Fruit fly (Drosophila melanogaster) whole organism, embryonic: ENCODE measurements around the gene GramD1B.

Experiments used
- B-H2 ChIP-seq: fragments of 200-800 bp; sonication (Bioruptor generic); optimal IDR thresholded peaks from 2 replicates; lab custom pipeline; 2018; ENCODE audit warnings: missing biosample characterization, mild to moderate bottlenecking, missing genetic modification characterization
- CG10147 ChIP-seq: fragments of 200-800 bp; sonication (Bioruptor generic); optimal IDR thresholded peaks from 2 replicates; lab custom pipeline; 2019; ENCODE audit warnings: missing biosample characterization, mild to moderate bottlenecking, missing genetic modification characterization, moderate library complexity
- CG10654 ChIP-seq: fragments of 200-800 bp; sonication (Bioruptor generic); optimal IDR thresholded peaks from 2 replicates; lab custom pipeline; 2016; ENCODE audit warnings: missing biosample characterization, missing genetic modification characterization
- CG11504 ChIP-seq: fragments of 200-800 bp; sonication (Bioruptor generic); optimal IDR thresholded peaks from 3 replicates; lab custom pipeline; 2019; ENCODE audit warnings: missing biosample characterization, mild to moderate bottlenecking, missing genetic modification characterization, moderate library complexity
- CG11560 ChIP-seq: fragments of 200-800 bp; sonication (Bioruptor generic); IDR thresholded peaks from 3 replicates; pipeline ENCODE4 v1.3.6; 2022; ENCODE audit warnings: missing biosample characterization, missing genetic modification characterization
- CG12104 ChIP-seq: fragments of 200-800 bp; sonication (Bioruptor generic); optimal IDR thresholded peaks from 3 replicates; lab custom pipeline; 2016; ENCODE audit warnings: missing biosample characterization, missing genetic modification characterization
- CG14014 ChIP-seq: fragments of 200-800 bp; sonication (Bioruptor generic); IDR thresholded peaks from 2 replicates; pipeline ENCODE4 v1.3.6; 2022; ENCODE audit warnings: missing biosample characterization, missing genetic modification characterization
- CG17359 ChIP-seq: fragments of 200-800 bp; sonication (Bioruptor generic); optimal IDR thresholded peaks from 3 replicates; lab custom pipeline; 2018; ENCODE audit warnings: missing biosample characterization, mild to moderate bottlenecking, missing genetic modification characterization, moderate library complexity
- CG18262 ChIP-seq: fragments of 200-800 bp; optimal IDR thresholded peaks from 3 replicates; lab custom pipeline; 2019; ENCODE audit warnings: missing biosample characterization, mild to moderate bottlenecking, missing genetic modification characterization, moderate library complexity
- CG18619 ChIP-seq: fragments of 200-800 bp; sonication (Bioruptor generic); optimal IDR thresholded peaks from 3 replicates; lab custom pipeline; 2017; ENCODE audit warnings: missing biosample characterization, mild to moderate bottlenecking, missing genetic modification characterization
- CG33213 ChIP-seq: fragments of 200-800 bp; sonication (Bioruptor generic); optimal IDR thresholded peaks from 3 replicates; lab custom pipeline; 2016; ENCODE audit warnings: missing biosample characterization, missing genetic modification characterization
- CG34376 ChIP-seq: fragments of 200-800 bp; sonication (Bioruptor generic); optimal IDR thresholded peaks from 2 replicates; lab custom pipeline; 2018; ENCODE audit warnings: missing biosample characterization, mild to moderate bottlenecking, missing genetic modification characterization
- CG3995 ChIP-seq: fragments of 200-800 bp; sonication (Bioruptor generic); optimal IDR thresholded peaks from 3 replicates; lab custom pipeline; 2016; ENCODE audit warnings: missing biosample characterization, missing genetic modification characterization
- CG4424 ChIP-seq: fragments of 200-800 bp; sonication (Bioruptor generic); optimal IDR thresholded peaks from 3 replicates; lab custom pipeline; 2016; ENCODE audit warnings: missing biosample characterization, missing genetic modification characterization
- CG6765 ChIP-seq: fragments of 200-800 bp; sonication (Bioruptor generic); optimal IDR thresholded peaks from 3 replicates; lab custom pipeline; 2017; ENCODE audit warnings: missing biosample characterization, mild to moderate bottlenecking, missing genetic modification characterization
- CG6791 ChIP-seq: fragments of 200-800 bp; sonication (Bioruptor generic); IDR thresholded peaks from 3 replicates; pipeline ENCODE4 v1.3.6; 2022; ENCODE audit warnings: missing biosample characterization, missing genetic modification characterization; ENCODE audit not compliant: partially characterized antibody
- CG7357 ChIP-seq: fragments of 200-800 bp; sonication (Bioruptor generic); IDR thresholded peaks from 3 replicates; pipeline ENCODE4 v1.3.6; 2022; ENCODE audit warnings: missing biosample characterization, missing genetic modification characterization
- CG7987 ChIP-seq: fragments of 200-800 bp; sonication (Bioruptor generic); optimal IDR thresholded peaks from 2 replicates; lab custom pipeline; 2018; ENCODE audit warnings: missing biosample characterization, mild to moderate bottlenecking, missing genetic modification characterization, moderate library complexity
- CG9797 ChIP-seq: fragments of 200-800 bp; sonication (Bioruptor generic); optimal IDR thresholded peaks from 3 replicates; lab custom pipeline; 2018; ENCODE audit warnings: missing biosample characterization, mild to moderate bottlenecking, missing genetic modification characterization
- CG9876 ChIP-seq: fragments of 200-800 bp; sonication (Bioruptor generic); optimal IDR thresholded peaks from 2 replicates; lab custom pipeline; 2016; ENCODE audit warnings: missing biosample characterization, missing genetic modification characterization
- CHES-1-like ChIP-seq: fragments of 200-800 bp; sonication (Bioruptor generic); optimal IDR thresholded peaks from 2 replicates; lab custom pipeline; 2016; ENCODE audit warnings: missing biosample characterization, missing genetic modification characterization
- Dek ChIP-seq: fragments of 200-800 bp; sonication (Bioruptor generic); optimal IDR thresholded peaks from 3 replicates; lab custom pipeline; 2019; ENCODE audit warnings: missing biosample characterization, mild to moderate bottlenecking, missing genetic modification characterization, moderate library complexity
- HHEX ChIP-seq: fragments of 200-800 bp; sonication (Bioruptor generic); optimal IDR thresholded peaks from 3 replicates; lab custom pipeline; 2017; ENCODE audit warnings: missing biosample characterization, mild to moderate bottlenecking, missing genetic modification characterization, missing genetic modification reagents
- HLH3B ChIP-seq: fragments of 200-800 bp; sonication (Bioruptor generic); IDR thresholded peaks from 2 replicates; pipeline ENCODE4 v1.3.6; 2022; ENCODE audit warnings: missing biosample characterization, missing genetic modification characterization
- Hr78 ChIP-seq, 2 experiments: fragments of 200-800 bp in 1 of 2; fragments of >200 bp in 1 of 2; sonication (Bioruptor generic) in 1 of 2; optimal IDR thresholded peaks; 2 replicates each; lab custom pipeline; 2017 to 2019; ENCODE audit warnings: missing biosample characterization in 2 of 2, missing genetic modification characterization in 2 of 2, mild to moderate bottlenecking in 1 of 2, moderate library complexity in 1 of 2
- Lhr ChIP-seq: fragments of 200-800 bp; sonication (Bioruptor generic); optimal IDR thresholded peaks from 3 replicates; lab custom pipeline; 2017; ENCODE audit warnings: mild to moderate bottlenecking, missing biosample characterization, missing genetic modification reagents, missing genetic modification characterization
- Mad ChIP-seq: fragments of 200-800 bp; sonication (Bioruptor generic); optimal IDR thresholded peaks from 2 replicates; lab custom pipeline; 2016; ENCODE audit warnings: missing biosample characterization, missing genetic modification characterization
- Max ChIP-seq: fragments of 200-800 bp; sonication (Bioruptor generic); optimal IDR thresholded peaks from 2 replicates; lab custom pipeline; 2016; ENCODE audit warnings: missing biosample characterization, mild to moderate bottlenecking, missing genetic modification characterization
- NfI ChIP-seq: fragments of 200-800 bp; sonication (Bioruptor generic); optimal IDR thresholded peaks from 3 replicates; lab custom pipeline; 2018; ENCODE audit warnings: missing biosample characterization, mild to moderate bottlenecking, missing genetic modification characterization, moderate library complexity
- PHDP ChIP-seq: fragments of 200-800 bp; sonication (Bioruptor generic); optimal IDR thresholded peaks from 3 replicates; lab custom pipeline; 2018; ENCODE audit warnings: missing biosample characterization, mild to moderate bottlenecking, missing genetic modification characterization, moderate library complexity
- ap ChIP-seq: fragments of 200-800 bp; sonication (Bioruptor generic); IDR thresholded peaks from 2 replicates; pipeline ENCODE4 v1.3.6; 2022; ENCODE audit warnings: missing biosample characterization, missing genetic modification characterization
- ato ChIP-seq: fragments of 200-800 bp; sonication (Bioruptor generic); IDR thresholded peaks from 2 replicates; pipeline ENCODE4 v1.3.6; 2022; ENCODE audit warnings: missing biosample characterization, missing genetic modification characterization; ENCODE audit not compliant: partially characterized antibody
- chif ChIP-seq, 2 experiments: fragments of 200-800 bp; sonication (Bioruptor generic); optimal IDR thresholded peaks; 3 replicates each; lab custom pipeline; 2016; ENCODE audit warnings: missing biosample characterization in 2 of 2, missing genetic modification characterization in 2 of 2
- dpn ChIP-seq, 2 experiments: fragments of 200-800 bp; sonication (Bioruptor generic); optimal IDR thresholded peaks; 3 replicates each; lab custom pipeline; 2016; ENCODE audit warnings: missing biosample characterization in 2 of 2, missing genetic modification characterization in 2 of 2
- ems ChIP-seq: fragments of 200-800 bp; sonication (Bioruptor generic); optimal IDR thresholded peaks from 3 replicates; lab custom pipeline; 2016; ENCODE audit warnings: missing biosample characterization, missing genetic modification characterization
- gem ChIP-seq: fragments of 200-800 bp; sonication (Bioruptor generic); optimal IDR thresholded peaks from 2 replicates; lab custom pipeline; 2019; ENCODE audit warnings: missing biosample characterization, mild to moderate bottlenecking, missing genetic modification characterization, moderate library complexity
- grau ChIP-seq: fragments of 200-800 bp; optimal IDR thresholded peaks from 3 replicates; lab custom pipeline; 2019; ENCODE audit warnings: missing biosample characterization, mild to moderate bottlenecking, missing genetic modification characterization, moderate library complexity
- ken ChIP-seq: fragments of 200-800 bp; sonication (Bioruptor generic); IDR thresholded peaks from 3 replicates; pipeline ENCODE4 v1.3.6; 2022; ENCODE audit warnings: missing biosample characterization, missing genetic modification characterization
- klu ChIP-seq: fragments of 200-800 bp; sonication (Bioruptor generic); IDR thresholded peaks from 2 replicates; pipeline ENCODE4 v1.3.6; 2022; ENCODE audit warnings: missing biosample characterization, missing genetic modification characterization
- kni ChIP-seq: fragments of 200-800 bp; sonication (Bioruptor generic); optimal IDR thresholded peaks from 3 replicates; lab custom pipeline; 2017; ENCODE audit warnings: mild to moderate bottlenecking, missing biosample characterization, missing genetic modification reagents, missing genetic modification characterization
- pb ChIP-seq: fragments of 200-800 bp; sonication (Bioruptor generic); optimal IDR thresholded peaks from 3 replicates; lab custom pipeline; 2016; ENCODE audit warnings: missing biosample characterization, missing genetic modification characterization
- pita ChIP-seq: fragments of 200-800 bp; sonication (Bioruptor generic); optimal IDR thresholded peaks from 2 replicates; lab custom pipeline; 2017; ENCODE audit warnings: missing biosample characterization, mild to moderate bottlenecking, missing genetic modification characterization
- pnt ChIP-seq: fragments of 200-800 bp; sonication (Bioruptor generic); optimal IDR thresholded peaks from 3 replicates; lab custom pipeline; 2016; ENCODE audit warnings: missing biosample characterization, missing genetic modification characterization
- pum ChIP-seq: fragments of 200-800 bp; sonication (Bioruptor generic); optimal IDR thresholded peaks from 2 replicates; lab custom pipeline; 2016; ENCODE audit warnings: missing biosample characterization, missing genetic modification characterization
- rib ChIP-seq: fragments of 200-800 bp; sonication (Bioruptor generic); IDR thresholded peaks from 2 replicates; pipeline ENCODE4 v1.3.6; 2022; ENCODE audit warnings: missing biosample characterization, missing genetic modification characterization
- sim ChIP-seq: fragments of 200-800 bp; sonication (Bioruptor generic); IDR thresholded peaks from 2 replicates; pipeline ENCODE4 v1.3.6; 2022; ENCODE audit warnings: missing biosample characterization, missing genetic modification characterization
- ssp ChIP-seq: fragments of 200-800 bp; sonication (Bioruptor generic); IDR thresholded peaks from 2 replicates; pipeline ENCODE4 v1.3.6; 2022; ENCODE audit warnings: missing biosample characterization, missing genetic modification characterization
- tup ChIP-seq: fragments of 200-800 bp; sonication (Bioruptor generic); optimal IDR thresholded peaks from 2 replicates; lab custom pipeline; 2016; ENCODE audit warnings: missing biosample characterization, mild to moderate bottlenecking, missing genetic modification characterization, moderate library complexity
- twi ChIP-seq: fragments of 200-800 bp; optimal IDR thresholded peaks from 2 replicates; lab custom pipeline; 2019; ENCODE audit warnings: missing biosample characterization, mild to moderate bottlenecking, missing genetic modification characterization, moderate library complexity
- unpg ChIP-seq: fragments of 200-800 bp; sonication (Bioruptor generic); optimal IDR thresholded peaks from 3 replicates; lab custom pipeline; 2018; ENCODE audit warnings: missing biosample characterization, mild to moderate bottlenecking, missing genetic modification characterization, moderate library complexity
- zen ChIP-seq: fragments of 200-800 bp; sonication (Bioruptor generic); optimal IDR thresholded peaks from 3 replicates; lab custom pipeline; 2018; ENCODE audit warnings: missing biosample characterization, mild to moderate bottlenecking, missing genetic modification characterization, moderate library complexity

The GramD1B gene

DNA sequence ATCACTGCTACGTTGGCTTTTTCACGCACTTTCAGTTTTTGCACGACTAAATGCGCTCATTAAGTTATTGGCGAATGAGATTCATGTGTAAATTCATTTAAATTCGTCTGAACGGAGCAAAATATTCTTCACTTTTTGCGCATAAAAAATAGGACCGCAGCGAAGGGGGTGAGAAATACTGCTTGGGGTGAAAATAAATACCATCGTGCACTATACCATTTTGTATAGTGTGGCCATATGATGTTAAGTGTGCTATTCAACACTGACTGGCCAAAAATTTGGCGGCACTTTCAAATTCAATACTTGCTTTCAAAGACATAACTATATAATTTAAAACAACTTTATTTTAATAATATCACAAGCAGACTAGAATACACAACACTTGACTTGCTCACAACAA lies at the start of gene GramD1B:
Gene GramD1B, minus strand, starts transcription at position 131 of the 400 bp plus-strand sequence.
- TF ChIP-seq B-H2 (GFP tag; lab: Kevin White, UChicago) (peak; percentile 47), tup (GFP tag; lab: Kevin White, UChicago) (no peak), CG11560 (tag; lab: Robert Waterston, UW) (no peak), Dek (tag; lab: Kevin White, UChicago) (peak; percentile 3), HHEX (GFP tag; lab: Kevin White, UChicago) (peak; percentile 21), chif (GFP tag; optimal IDR thresholded peaks at IDR 0.05; lab: Kevin White, UChicago) (no peak), Mad (GFP tag; lab: Kevin White, UChicago) (no peak), CG6765 (GFP tag; lab: Kevin White, UChicago) (no peak), CG34376 (GFP tag; lab: Kevin White, UChicago) (no peak), Lhr (peak; percentile 47), Hr78 (GFP tag; optimal IDR thresholded peaks at IDR 0.05; lab: Kevin White, UChicago) (no peak), ems (GFP tag; lab: Kevin White, UChicago) (no peak), zen (peak; percentile 25), NfI (GFP tag; lab: Kevin White, UChicago) (peak; percentile 34), CG4424 (GFP tag; lab: Kevin White, UChicago) (peak; percentile 5), CG10147 (peak; percentile 15), ssp (GFP tag; lab: Robert Waterston, UW) (no peak), CG33213 (peak; percentile 47), CG10654 (no peak), CG17359 (tag; lab: Kevin White, UChicago) (no peak), twi (tag; lab: Kevin White, UChicago) (no peak), CG7357 (GFP tag; lab: Robert Waterston, UW) (no peak), grau (tag; lab: Kevin White, UChicago) (peak; percentile 51), CG18262 (tag; lab: Kevin White, UChicago) (peak; percentile 11), CG6791 (GFP tag; lab: Robert Waterston, UW) (0 out of 3 replicates have a peak, but pooled peaks have one; percentile 38), pb (GFP tag; lab: Kevin White, UChicago) (no peak), pita (no peak), pum (GFP tag; lab: Kevin White, UChicago) (no peak), klu (GFP tag; lab: Robert Waterston, UW) (no peak), CG18619 (GFP tag; lab: Kevin White, UChicago) (no peak), kni (GFP tag; lab: Kevin White, UChicago) (no peak), dpn (GFP tag; optimal IDR thresholded peaks at IDR 0.05; lab: Kevin White, UChicago) (peak in 1 of 2 experiments; percentile 22), pnt (GFP tag; lab: Kevin White, UChicago) (no peak), ken (GFP tag; lab: Robert Waterston, UW) (0 out of 3 replicates have a peak, but pooled peaks have one; percentile 23), CG12104 (GFP tag; lab: Kevin White, UChicago) (no peak), Max (GFP tag; lab: Kevin White, UChicago) (no peak), CG14014 (GFP tag; lab: Robert Waterston, UW) (no peak), CG9797 (GFP tag; lab: Kevin White, UChicago) (peak; percentile 93), ap (GFP tag; lab: Robert Waterston, UW) (no peak), rib (GFP tag; lab: Robert Waterston, UW) (peak; percentile 57; the same call in 1 of the 2 replicates), unpg (no peak), CG3995 (GFP tag; lab: Kevin White, UChicago) (peak; percentile 72), ato (GFP tag; lab: Robert Waterston, UW) (peak; percentile 14; the same call in 1 of the 2 replicates), CG9876 (GFP tag; lab: Kevin White, UChicago) (no peak), CG7987 (GFP tag; lab: Kevin White, UChicago) (peak; percentile 25), sim (no peak), CG11504 (peak; percentile 6), CHES-1-like (GFP tag; lab: Kevin White, UChicago) (peak; percentile 42), gem (tag; lab: Kevin White, UChicago) (no peak), PHDP (tag; lab: Kevin White, UChicago) (peak; percentile 38), HLH3B (no peak)
